Worm (Caenorhabditis elegans) whole organism, L1 larva: Measurements from ENCODE around the gene C02F4.4.

Experiments
- aly-2 ChIP-seq: fragments of 150-350 bp; optimal IDR thresholded peaks from 2 replicates; lab custom pipeline; 2014; ENCODE audit warnings: missing biosample characterization, missing genetic modification characterization
- fkh-10 ChIP-seq: sonication (generic microtip); optimal IDR thresholded peaks from 2 replicates; lab custom pipeline; 2017; ENCODE audit warnings: missing biosample characterization, missing genetic modification reagents, missing genetic modification characterization
- fkh-8 ChIP-seq: sonication (generic microtip); optimal IDR thresholded peaks from 2 replicates; lab custom pipeline; 2016; ENCODE audit warnings: mild to moderate bottlenecking, missing genetic modification characterization, missing compliant biosample characterization
- jun-1 ChIP-seq: fragments of 150-350 bp; optimal IDR thresholded peaks from 2 replicates; lab custom pipeline; 2014; ENCODE audit warnings: missing biosample characterization, missing genetic modification reagents, missing genetic modification characterization
- mep-1 ChIP-seq: fragments of 150-350 bp; optimal IDR thresholded peaks from 2 replicates; lab custom pipeline; 2014; ENCODE audit warnings: missing biosample characterization, missing genetic modification characterization
- nhr-11 ChIP-seq: fragments of 150-350 bp; optimal IDR thresholded peaks from 2 replicates; lab custom pipeline; 2014; ENCODE audit warnings: missing biosample characterization, missing genetic modification characterization
- nhr-237 ChIP-seq: fragments of 150-350 bp; optimal IDR thresholded peaks from 2 replicates; lab custom pipeline; 2014; ENCODE audit warnings: missing biosample characterization, missing genetic modification characterization
- nhr-28 ChIP-seq: fragments of 150-350 bp; optimal IDR thresholded peaks from 2 replicates; lab custom pipeline; 2014; ENCODE audit warnings: missing biosample characterization, missing genetic modification characterization
- sox-4 ChIP-seq: sonication (generic microtip); optimal IDR thresholded peaks from 2 replicates; lab custom pipeline; 2016; ENCODE audit warnings: missing genetic modification characterization, missing compliant biosample characterization
- ztf-4 ChIP-seq: fragments of 150-350 bp; optimal IDR thresholded peaks from 2 replicates; lab custom pipeline; 2014; ENCODE audit warnings: missing biosample characterization, missing genetic modification characterization

DNA sequence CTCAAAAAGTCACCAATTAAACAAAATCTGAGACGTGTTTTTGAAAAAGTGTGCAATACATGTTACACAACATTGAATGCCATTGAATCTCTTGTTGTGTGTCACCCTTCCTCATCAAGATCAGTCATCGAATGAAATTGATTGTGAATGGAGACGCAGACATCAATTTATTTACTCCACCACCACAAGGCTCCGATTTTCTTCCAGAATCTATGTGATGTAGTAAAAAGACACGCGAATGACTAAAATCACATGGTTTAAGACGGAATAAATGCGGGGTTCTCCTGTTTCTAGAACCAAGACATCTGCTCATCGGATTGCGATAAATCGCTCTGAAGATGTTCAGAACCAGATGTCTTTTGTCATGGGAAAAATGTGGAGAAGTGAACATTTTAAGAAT, 2.3 kb downstream of the C02F4.4 start:
- TF ChIP-seq jun-1 (tag; lab: Kevin White, UChicago) (no peak), fkh-10 (GFP tag; lab: Kevin White, UChicago) (no peak), mep-1 (peak; percentile 41), nhr-28 (no peak), nhr-237 (tag; lab: Kevin White, UChicago) (no peak), aly-2 (tag; lab: Kevin White, UChicago) (no peak), nhr-11 (tag; lab: Kevin White, UChicago) (no peak), ztf-4 (tag; lab: Kevin White, UChicago) (no peak), sox-4 (no peak), fkh-8 (tag; lab: Kevin White, UChicago) (no peak)
